Worm (Caenorhabditis elegans): Measurements from ENCODE around the gene F41H10.1.
A peak's percentile ranks its signal among the peaks of the same experiment; 100 is the strongest.

Gene F41H10.1

DNA sequence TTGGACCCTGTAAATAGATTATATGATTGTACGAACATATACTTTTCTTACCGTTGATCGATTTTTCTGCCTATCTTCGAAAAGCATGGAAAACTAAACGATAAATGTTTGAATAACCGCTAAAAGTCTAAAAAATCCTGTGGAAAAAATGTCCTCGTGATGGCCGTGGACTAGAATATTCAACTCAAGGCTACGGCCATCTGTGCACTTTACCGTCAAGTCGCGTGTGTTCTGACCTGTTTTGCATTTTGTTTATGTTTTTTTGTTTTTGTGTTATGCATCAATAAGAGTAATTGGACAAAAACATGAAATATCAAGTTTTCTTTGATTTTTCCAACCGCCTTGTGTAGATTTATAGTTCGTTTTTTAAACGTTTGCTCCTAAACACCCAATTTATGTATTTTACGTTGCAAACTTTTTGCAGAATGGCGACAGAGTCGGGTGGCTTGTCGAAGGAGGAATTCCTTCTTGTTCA, 18.5 kb upstream of the F41H10.1 start, which contains the start of the genes hda-6 and F41H10.4 (continued):
- TF ChIP-seq cey-2 (tag; optimal IDR thresholded peaks at IDR 0.05; ENCODE audit: borderline replicate concordance, insufficient read depth) (no peak), pqm-1 (tag; optimal IDR thresholded peaks at IDR 0.05) (no peak), tag-97 (GFP tag; IDR thresholded peaks at IDR 0.05) (no peak), dpl-1 (GFP tag; optimal IDR thresholded peaks at IDR 0.05) (peak; percentile 89), daf-8 (GFP tag; IDR thresholded peaks at IDR 0.05) (no peak), mdt-29 (GFP tag; IDR thresholded peaks at IDR 0.05) (no peak), hif-1 (tag; optimal IDR thresholded peaks at IDR 0.05) (peak in 1 of 2 experiments; percentile 78), lin-39 (tag; optimal IDR thresholded peaks at IDR 0.05) (no peak), madf-9 (GFP tag; conservative IDR thresholded peaks at IDR 0.05) (0 out of 2 replicates have a peak, but pooled peaks have one; percentile 38), lin-13 (GFP tag; optimal IDR thresholded peaks at IDR 0.05) (peak; percentile 14), nhr-237 (tag; optimal IDR thresholded peaks at IDR 0.05) (no peak), ama-1 (optimal IDR thresholded peaks at IDR 0.05) (no peak), zfp-3 (GFP tag; conservative IDR thresholded peaks at IDR 0.05) (no peak), arid-1 (GFP tag; conservative IDR thresholded peaks at IDR 0.05) (0 out of 2 replicates have a peak, but pooled peaks have one; percentile 27), ceh-28 (tag; optimal IDR thresholded peaks at IDR 0.05) (no peak), tra-1 (GFP tag; IDR thresholded peaks at IDR 0.05) (no peak), hlh-11 (tag; optimal IDR thresholded peaks at IDR 0.05) (peak; percentile 72), jun-1 (tag; optimal IDR thresholded peaks at IDR 0.05) (no peak), dve-1 (tag; optimal IDR thresholded peaks at IDR 0.05; ENCODE audit: insufficient read depth) (peak; percentile 69), hlh-30 (tag; optimal IDR thresholded peaks at IDR 0.05; ENCODE audit: insufficient read depth) (peak; percentile 96), ceh-32 (tag; optimal IDR thresholded peaks at IDR 0.05; ENCODE audit: poor library complexity) (no peak), mes-2 (tag; optimal IDR thresholded peaks at IDR 0.05; ENCODE audit: poor library complexity, severe bottlenecking) (peak; percentile 97), nhr-10 (tag; optimal IDR thresholded peaks at IDR 0.05) (no peak), F26F4.8 (GFP tag; conservative IDR thresholded peaks at IDR 0.05) (no peak), dmd-9 (GFP tag; IDR thresholded peaks at IDR 0.05) (peak; percentile 73; the same call in 1 of the 2 replicates), lin-15B (tag; optimal IDR thresholded peaks at IDR 0.05) (peak; percentile 41), lin-38 (GFP tag; IDR thresholded peaks at IDR 0.05) (peak; percentile 79), zfp-2 (tag; optimal IDR thresholded peaks at IDR 0.05) (no peak), nhr-28 (tag; optimal IDR thresholded peaks at IDR 0.05) (peak; percentile 20), lir-3 (tag; optimal IDR thresholded peaks at IDR 0.05) (no peak), T26A8.4 (GFP tag; IDR thresholded peaks at IDR 0.05) (peak; percentile 38; the same call in 1 of the 2 replicates), snpc-1.2 (GFP tag; IDR thresholded peaks at IDR 0.05) (peak; percentile 67; the same call in 1 of the 2 replicates), unc-130 (GFP tag; optimal IDR thresholded peaks at IDR 0.05) (peak; percentile 85), unc-62 (GFP tag; optimal IDR thresholded peaks at IDR 0.05 in 1 of 2) (peak in 1 of 2 experiments; percentile 81), unc-62 (tag; optimal IDR thresholded peaks at IDR 0.05) (no peak), nhr-6 (tag; optimal IDR thresholded peaks at IDR 0.05) (peak; percentile 66), lin-29 (GFP tag; IDR thresholded peaks at IDR 0.05) (no peak)

DNA sequence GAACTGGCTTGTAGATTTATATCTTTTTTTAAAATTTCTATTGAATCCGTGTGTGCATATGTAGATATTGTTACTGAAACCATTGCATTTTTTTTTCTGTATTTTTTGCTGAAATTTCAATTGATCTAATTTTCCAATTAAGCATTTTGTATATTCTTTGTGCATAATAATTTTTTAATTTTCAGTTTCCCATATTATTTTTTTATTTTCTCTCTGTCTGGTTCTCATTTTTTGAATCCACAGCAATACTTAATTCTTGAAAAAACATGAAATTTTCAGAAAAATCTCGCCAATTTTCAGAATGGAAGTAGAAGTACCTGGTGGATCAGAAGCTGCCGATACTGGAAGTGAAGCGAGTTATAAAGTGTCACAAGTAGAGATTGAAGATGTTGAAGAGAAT, 16.1 kb upstream of the F41H10.1 start, which contains the start of gene sand-1:
TSS of gene sand-1 (plus strand) at position 301 of the 400 bp plus-strand sequence.
- no peak for TF ChIP-seq rbr-2 (tag; optimal IDR thresholded peaks at IDR 0.05)
- peak; percentile 14 for TF ChIP-seq ama-1 (optimal IDR thresholded peaks at IDR 0.05)

DNA sequence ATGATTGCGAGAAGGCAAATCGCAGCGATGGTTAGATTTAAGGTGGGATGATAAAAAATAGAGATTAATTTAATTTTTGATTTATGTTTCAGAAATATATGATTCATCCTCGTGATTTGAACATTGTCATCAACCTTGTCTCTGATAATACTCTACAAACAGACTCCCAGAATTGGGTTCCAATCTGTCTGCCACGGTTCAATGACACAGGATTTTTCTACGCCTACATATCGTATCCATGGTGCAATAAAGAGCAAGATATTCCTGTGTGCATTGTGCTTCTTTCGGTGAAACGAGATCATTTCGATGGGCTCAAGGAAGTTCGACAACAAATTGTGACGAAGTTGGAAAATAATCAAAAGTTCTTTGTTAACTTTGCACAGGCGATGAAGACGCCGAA, 14.8 kb upstream of the F41H10.1 start:
- TF ChIP-seq aha-1 (tag) (no peak), snpc-1.2 (GFP tag; IDR thresholded peaks at IDR 0.05) (no peak), F10B5.3 (tag; optimal IDR thresholded peaks at IDR 0.05) (no peak), set-16 (GFP tag; IDR thresholded peaks at IDR 0.05) (no peak), lim-7 (GFP tag; IDR thresholded peaks at IDR 0.05) (no peak), sdz-12 (GFP tag; optimal IDR thresholded peaks at IDR 0.05) (no peak), lin-1 (GFP tag; IDR thresholded peaks at IDR 0.05) (no peak), lin-39 (tag; optimal IDR thresholded peaks at IDR 0.05) (no peak), ama-1 (optimal IDR thresholded peaks at IDR 0.05) (no peak), T20F7.1 (GFP tag; optimal IDR thresholded peaks at IDR 0.05) (no peak), zag-1 (tag; optimal IDR thresholded peaks at IDR 0.05) (no peak)

Measured in whole organism, L4 larva.